Worm (Caenorhabditis elegans): ENCODE data around the gene srh-130.

DNA sequence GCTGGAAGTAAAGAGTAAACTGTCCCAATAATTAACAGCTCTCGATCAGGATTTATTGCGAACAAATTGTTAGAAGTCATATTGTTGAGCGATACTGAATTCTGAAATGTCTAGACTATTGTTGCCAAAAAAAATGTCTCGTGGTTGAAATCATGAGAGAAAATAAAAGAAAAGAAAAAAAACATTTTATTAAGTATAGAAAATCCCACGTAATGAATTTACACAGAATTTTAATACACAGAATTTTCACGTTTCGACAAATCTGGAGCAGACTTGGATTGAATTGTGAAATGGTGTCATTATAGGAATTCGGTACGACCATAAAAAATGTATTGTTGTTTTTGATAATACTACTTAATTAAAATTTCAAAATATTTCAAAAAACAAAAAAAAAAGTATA is 21.9 kb downstream of the srh-130 start, which contains the start of gene srt-65:
- TF ChIP-seq dve-1 (tag; optimal IDR thresholded peaks at IDR 0.05), result no peak
- no peak for TF ChIP-seq ceh-30 (tag; optimal IDR thresholded peaks at IDR 0.05)
- TF ChIP-seq lim-6 (tag; optimal IDR thresholded peaks at IDR 0.05), result no peak
- TF ChIP-seq fkh-10 (GFP tag; optimal IDR thresholded peaks at IDR 0.05), result no peak
- TF ChIP-seq tbx-2 (tag; optimal IDR thresholded peaks at IDR 0.05), result no peak
- TF ChIP-seq syd-9 (tag; optimal IDR thresholded peaks at IDR 0.05), result no peak
- no peak for TF ChIP-seq ceh-31 (tag; optimal IDR thresholded peaks at IDR 0.05)

Measured in whole organism, late embryonic.